Fruit fly (Drosophila melanogaster): Measurements from ENCODE around the gene Ddr.

Ddr gene

dm6 chr2L:6350984-6351808, 98.3 kb downstream of the Ddr start, which contains the start of gene CG9498 (continued):
- TF ChIP-seq CG17385 (GFP tag; optimal IDR thresholded peaks at IDR 0.05) (peak; percentile 86), Mes4 (GFP tag; optimal IDR thresholded peaks at IDR 0.05) (no peak), Hmx (GFP tag; optimal IDR thresholded peaks at IDR 0.05) (peak; percentile 21), Gug (GFP tag; IDR thresholded peaks at IDR 0.05) (peak; percentile 44; the same call in 1 of the 4 replicates), CG15696 (tag; optimal IDR thresholded peaks at IDR 0.05) (peak; percentile 57), tup (GFP tag; optimal IDR thresholded peaks at IDR 0.05) (no peak), CG7745 (tag; optimal IDR thresholded peaks at IDR 0.05) (no peak), Xbp1 (GFP tag; optimal IDR thresholded peaks at IDR 0.05) (no peak), CG16863 (GFP tag; optimal IDR thresholded peaks at IDR 0.05) (no peak), Scr (GFP tag; IDR thresholded peaks at IDR 0.05; ENCODE audit: partially characterized antibody) (no peak), bab2 (GFP tag; optimal IDR thresholded peaks at IDR 0.05) (no peak), CG10654 (GFP tag; optimal IDR thresholded peaks at IDR 0.05) (peak; percentile 48), kah (GFP tag; optimal IDR thresholded peaks at IDR 0.05) (peak; percentile 57), CG12744 (GFP tag; optimal IDR thresholded peaks at IDR 0.05) (no peak), CG13296 (GFP tag; optimal IDR thresholded peaks at IDR 0.05) (peak; percentile 92), CG17328 (GFP tag; IDR thresholded peaks at IDR 0.05) (peak; percentile 50), CG18619 (GFP tag; optimal IDR thresholded peaks at IDR 0.05) (peak; percentile 77), gce (GFP tag; IDR thresholded peaks at IDR 0.05) (0 out of 3 replicates have a peak, but pooled peaks have one; percentile 21), CG10321 (GFP tag; IDR thresholded peaks at IDR 0.05) (peak; percentile 49; the same call in 1 of the 2 replicates), B-H1 (GFP tag; IDR thresholded peaks at IDR 0.05) (peak; percentile 75), Elba2 (GFP tag; optimal IDR thresholded peaks at IDR 0.05) (no peak), CG12769 (tag; optimal IDR thresholded peaks at IDR 0.05) (no peak), BEAF-32 (GFP tag; optimal IDR thresholded peaks at IDR 0.05) (no peak), danr (GFP tag; IDR thresholded peaks at IDR 0.05) (peak; percentile 90), CG2129 (GFP tag; IDR thresholded peaks at IDR 0.05; ENCODE audit: partially characterized antibody) (no peak), B-H2 (GFP tag; optimal IDR thresholded peaks at IDR 0.05) (peak; percentile 76), CG2199 (GFP tag; IDR thresholded peaks at IDR 0.05) (no peak), CG8281 (tag; optimal IDR thresholded peaks at IDR 0.05) (peak; percentile 57), HLH3B (GFP tag; IDR thresholded peaks at IDR 0.05) (peak; percentile 84), z (GFP tag; IDR thresholded peaks at IDR 0.05) (no peak), org-1 (GFP tag; optimal IDR thresholded peaks at IDR 0.05) (peak; percentile 81), CG14667 (GFP tag; IDR thresholded peaks at IDR 0.05) (peak; percentile 67), Stat92E (GFP tag; optimal IDR thresholded peaks at IDR 0.05) (no peak), vvl (GFP tag; IDR thresholded peaks at IDR 0.05) (peak; percentile 57), Eip74EF (GFP tag; optimal IDR thresholded peaks at IDR 0.05) (peak in 1 of 2 experiments; percentile 69), klu (GFP tag; IDR thresholded peaks at IDR 0.05) (no peak; the same call in 1 of the 2 replicates), nom (GFP tag; optimal IDR thresholded peaks at IDR 0.05) (no peak), gt (GFP tag; IDR thresholded peaks at IDR 0.05) (no peak), az2 (GFP tag; optimal IDR thresholded peaks at IDR 0.05) (peak; percentile 55), eve (GFP tag; optimal IDR thresholded peaks at IDR 0.05) (no peak), Lim3 (GFP tag; IDR thresholded peaks at IDR 0.05) (no peak; the same call in 1 of the 2 replicates), sob (GFP tag; IDR thresholded peaks at IDR 0.05) (peak; percentile 57), NC2α (GFP tag; optimal IDR thresholded peaks at IDR 0.05) (no peak), h (optimal IDR thresholded peaks at IDR 0.05) (no peak), jing (GFP tag; optimal IDR thresholded peaks at IDR 0.05) (no peak), tna (GFP tag; IDR thresholded peaks at IDR 0.05; ENCODE audit: partially characterized antibody) (no peak), CG17568 (GFP tag; optimal IDR thresholded peaks at IDR 0.05) (no peak), shn (GFP tag; optimal IDR thresholded peaks at IDR 0.05) (no peak), CG11695 (GFP tag; IDR thresholded peaks at IDR 0.05) (peak; percentile 96)

Data from whole organism, embryonic.